Worm (Caenorhabditis elegans) whole organism, late embryonic: ENCODE data around the gene ZK177.12.

Experiments used
- ceh-2 ChIP-seq: sonication (generic microtip); optimal IDR thresholded peaks from 2 replicates; lab custom pipeline; 2016; ENCODE audit warnings: missing genotype, missing genetic modification characterization, missing compliant biosample characterization
- ceh-34 ChIP-seq: sonication (generic microtip); optimal IDR thresholded peaks from 2 replicates; lab custom pipeline; 2016; ENCODE audit warnings: mild to moderate bottlenecking, missing genetic modification characterization, missing compliant biosample characterization
- lin-11 ChIP-seq: fragments of 200-800 bp; sonication (Bioruptor generic); optimal IDR thresholded peaks from 2 replicates; lab custom pipeline; 2018; ENCODE audit warnings: mild to moderate bottlenecking, missing genetic modification characterization, missing compliant biosample characterization
- pax-1 ChIP-seq: fragments of 150-350 bp; optimal IDR thresholded peaks from 2 replicates; lab custom pipeline; 2014; ENCODE audit warnings: missing biosample characterization, missing genetic modification characterization
- pha-4 ChIP-seq: fragments of 150-350 bp; optimal IDR thresholded peaks from 2 replicates; lab custom pipeline; 2018; ENCODE audit warnings: missing biosample characterization, missing genetic modification reagents, missing genetic modification characterization

DNA sequence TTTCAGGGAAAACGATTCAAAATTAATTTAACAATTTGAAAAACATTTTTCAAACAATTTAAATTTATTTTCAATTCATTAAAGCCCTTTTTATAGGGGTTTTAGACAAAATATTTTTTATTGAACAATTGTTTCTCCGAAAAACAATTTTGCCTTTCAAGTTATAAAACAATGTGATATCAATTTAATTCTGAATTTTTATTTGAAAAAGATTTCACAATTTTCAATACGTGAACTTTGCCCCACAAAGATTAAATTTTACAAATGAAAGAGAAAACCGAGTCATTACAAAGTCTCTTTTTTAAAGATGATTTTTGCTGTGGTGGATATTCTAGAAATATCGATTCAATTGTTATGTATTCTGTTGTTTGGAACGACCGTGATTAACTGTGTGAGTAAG is 2.6 kb upstream of the ZK177.12 start, which contains the start of gene ZK177.2:
- TF ChIP-seq ceh-2 (tag; lab: Kevin White, UChicago) (no peak), pax-1 (tag; lab: Kevin White, UChicago) (no peak), lin-11 (tag; lab: Kevin White, UChicago) (no peak), pha-4 (no peak), ceh-34 (tag; lab: Kevin White, UChicago) (no peak)
